Fruit fly (Drosophila melanogaster) whole organism, embryonic: ENCODE measurements around the gene cni.

Experiments
- Asciz ChIP-seq: fragments of 200-800 bp; sonication (Bioruptor generic); optimal IDR thresholded peaks from 2 replicates; lab custom pipeline; 2017; ENCODE audit warnings: missing biosample characterization, mild to moderate bottlenecking, missing genetic modification characterization, missing genetic modification reagents
- CG10654 ChIP-seq: fragments of 200-800 bp; sonication (Bioruptor generic); optimal IDR thresholded peaks from 2 replicates; lab custom pipeline; 2016; ENCODE audit warnings: missing biosample characterization, missing genetic modification characterization
- CG11504 ChIP-seq: fragments of 200-800 bp; sonication (Bioruptor generic); optimal IDR thresholded peaks from 3 replicates; lab custom pipeline; 2019; ENCODE audit warnings: missing biosample characterization, mild to moderate bottlenecking, missing genetic modification characterization, moderate library complexity
- CG1233 ChIP-seq: fragments of 200-800 bp; sonication (Bioruptor generic); optimal IDR thresholded peaks from 4 replicates; lab custom pipeline; 2018; ENCODE audit warnings: missing biosample characterization, mild to moderate bottlenecking, missing genetic modification characterization
- CG12391 ChIP-seq: fragments of 200-800 bp; sonication (Bioruptor generic); optimal IDR thresholded peaks from 3 replicates; lab custom pipeline; 2018; ENCODE audit warnings: missing biosample characterization, mild to moderate bottlenecking, missing genetic modification characterization, moderate library complexity
- CG12659 ChIP-seq: fragments of 200-800 bp; sonication (Bioruptor generic); optimal IDR thresholded peaks from 3 replicates; lab custom pipeline; 2017; ENCODE audit warnings: mild to moderate bottlenecking, missing biosample characterization, missing genetic modification reagents, missing genetic modification characterization
- CG13775 ChIP-seq: fragments of 200-800 bp; sonication (Bioruptor generic); optimal IDR thresholded peaks from 3 replicates; lab custom pipeline; 2017; ENCODE audit warnings: missing biosample characterization, mild to moderate bottlenecking, missing genetic modification characterization
- CG14860 ChIP-seq: fragments of 200-800 bp; sonication (Bioruptor generic); IDR thresholded peaks from 3 replicates; pipeline ENCODE4 v1.3.6; 2022; ENCODE audit warnings: missing biosample characterization, missing genetic modification characterization; ENCODE audit not compliant: partially characterized antibody
- CG15514 ChIP-seq: fragments of 200-800 bp; sonication (Bioruptor generic); optimal IDR thresholded peaks from 3 replicates; lab custom pipeline; 2017; ENCODE audit warnings: missing biosample characterization, missing genetic modification characterization, mild to moderate bottlenecking, moderate library complexity, missing genetic modification reagents
- CG17359 ChIP-seq: fragments of 200-800 bp; sonication (Bioruptor generic); optimal IDR thresholded peaks from 3 replicates; lab custom pipeline; 2018; ENCODE audit warnings: missing biosample characterization, mild to moderate bottlenecking, missing genetic modification characterization, moderate library complexity
- CG18599 ChIP-seq: fragments of 200-800 bp; sonication (Bioruptor generic); optimal IDR thresholded peaks from 3 replicates; lab custom pipeline; 2017; ENCODE audit warnings: missing biosample characterization, missing genetic modification characterization, mild to moderate bottlenecking, moderate library complexity, missing genetic modification reagents
- CG18619 ChIP-seq: fragments of 200-800 bp; sonication (Bioruptor generic); optimal IDR thresholded peaks from 3 replicates; lab custom pipeline; 2017; ENCODE audit warnings: missing biosample characterization, mild to moderate bottlenecking, missing genetic modification characterization
- CG18764 ChIP-seq: fragments of 200-800 bp; sonication (Bioruptor generic); optimal IDR thresholded peaks from 3 replicates; lab custom pipeline; 2016; ENCODE audit warnings: missing biosample characterization, missing genetic modification characterization
- CG2712 ChIP-seq: fragments of 200-800 bp; optimal IDR thresholded peaks from 3 replicates; lab custom pipeline; 2019; ENCODE audit warnings: missing biosample characterization, mild to moderate bottlenecking, missing genetic modification characterization, moderate library complexity
- CG30403 ChIP-seq: fragments of 200-800 bp; sonication (Bioruptor generic); optimal IDR thresholded peaks from 3 replicates; lab custom pipeline; 2016; ENCODE audit warnings: missing biosample characterization, missing genetic modification characterization
- CG3995 ChIP-seq: fragments of 200-800 bp; sonication (Bioruptor generic); optimal IDR thresholded peaks from 3 replicates; lab custom pipeline; 2016; ENCODE audit warnings: missing biosample characterization, missing genetic modification characterization
- CG4820 ChIP-seq: fragments of 200-800 bp; sonication (Bioruptor generic); optimal IDR thresholded peaks from 3 replicates; lab custom pipeline; 2016; ENCODE audit warnings: missing biosample characterization, missing genetic modification characterization
- CG7556 ChIP-seq: fragments of 200-800 bp; sonication (Bioruptor generic); optimal IDR thresholded peaks from 2 replicates; lab custom pipeline; 2017; ENCODE audit warnings: missing biosample characterization, mild to moderate bottlenecking, missing genetic modification characterization
- CG7786 ChIP-seq: fragments of 200-800 bp; sonication (Bioruptor generic); optimal IDR thresholded peaks from 2 replicates; lab custom pipeline; 2016; ENCODE audit warnings: missing biosample characterization, missing genetic modification characterization
- CG7839 ChIP-seq: fragments of 200-800 bp; sonication (Bioruptor generic); optimal IDR thresholded peaks from 3 replicates; lab custom pipeline; 2018; ENCODE audit warnings: missing biosample characterization, mild to moderate bottlenecking, missing genetic modification characterization, moderate library complexity
- CG9437 ChIP-seq: fragments of 200-800 bp; sonication (Bioruptor generic); optimal IDR thresholded peaks from 2 replicates; lab custom pipeline; 2018; ENCODE audit warnings: missing biosample characterization, mild to moderate bottlenecking, missing genetic modification characterization
- CG9727 ChIP-seq: fragments of 200-800 bp; sonication (Bioruptor generic); optimal IDR thresholded peaks from 3 replicates; lab custom pipeline; 2017; ENCODE audit warnings: missing biosample characterization, mild to moderate bottlenecking, missing genetic modification characterization
- Deaf1 ChIP-seq: fragments of 200-800 bp; optimal IDR thresholded peaks from 3 replicates; lab custom pipeline; 2019; ENCODE audit warnings: missing biosample characterization, mild to moderate bottlenecking, missing genetic modification characterization, moderate library complexity
- HHEX ChIP-seq: fragments of 200-800 bp; sonication (Bioruptor generic); optimal IDR thresholded peaks from 3 replicates; lab custom pipeline; 2017; ENCODE audit warnings: missing biosample characterization, mild to moderate bottlenecking, missing genetic modification characterization, missing genetic modification reagents
- Hmr ChIP-seq: fragments of 200-800 bp; sonication (Bioruptor generic); optimal IDR thresholded peaks from 3 replicates; lab custom pipeline; 2017; ENCODE audit warnings: mild to moderate bottlenecking, missing biosample characterization, missing genetic modification reagents, missing genetic modification characterization
- Hmx ChIP-seq: fragments of 200-800 bp; sonication (Bioruptor generic); optimal IDR thresholded peaks from 2 replicates; lab custom pipeline; 2016; ENCODE audit warnings: missing biosample characterization, missing genetic modification characterization
- Hr51 ChIP-seq, 2 experiments: fragments of 200-800 bp; sonication (Bioruptor generic); optimal IDR thresholded peaks; 2 replicates in 1 of 2; 3 replicates in 1 of 2; lab custom pipeline; 2016 to 2018; ENCODE audit warnings: missing biosample characterization in 2 of 2, missing genetic modification characterization in 2 of 2, mild to moderate bottlenecking in 1 of 2, moderate library complexity in 1 of 2
- Myb ChIP-seq: fragments of 200-800 bp; sonication (Bioruptor generic); optimal IDR thresholded peaks from 2 replicates; lab custom pipeline; 2016; ENCODE audit warnings: missing biosample characterization, missing genetic modification characterization
- Oli ChIP-seq: fragments of 200-800 bp; sonication (Bioruptor generic); optimal IDR thresholded peaks from 2 replicates; lab custom pipeline; 2018; ENCODE audit warnings: missing biosample characterization, mild to moderate bottlenecking, missing genetic modification characterization, moderate library complexity
- PHDP ChIP-seq: fragments of 200-800 bp; sonication (Bioruptor generic); optimal IDR thresholded peaks from 3 replicates; lab custom pipeline; 2018; ENCODE audit warnings: missing biosample characterization, mild to moderate bottlenecking, missing genetic modification characterization, moderate library complexity
- bcd ChIP-seq: fragments of 200-800 bp; sonication (Bioruptor generic); optimal IDR thresholded peaks from 2 replicates; lab custom pipeline; 2017; ENCODE audit warnings: missing biosample characterization, mild to moderate bottlenecking, missing genetic modification characterization
- bsh ChIP-seq, 2 experiments: fragments of 200-800 bp; sonication (Bioruptor generic); optimal IDR thresholded peaks; 2 replicates each; lab custom pipeline; 2017 to 2018; ENCODE audit warnings: mild to moderate bottlenecking in 2 of 2, missing biosample characterization in 2 of 2, missing genetic modification characterization in 2 of 2, moderate library complexity in 1 of 2
- cato ChIP-seq: fragments of 200-800 bp; sonication (Bioruptor generic); optimal IDR thresholded peaks from 2 replicates; lab custom pipeline; 2016; ENCODE audit warnings: missing biosample characterization, missing genetic modification characterization, borderline replicate concordance
- dpn ChIP-seq, 2 experiments: fragments of 200-800 bp; sonication (Bioruptor generic); optimal IDR thresholded peaks; 3 replicates each; lab custom pipeline; 2016; ENCODE audit warnings: missing biosample characterization in 2 of 2, missing genetic modification characterization in 2 of 2
- eyg ChIP-seq: fragments of 200-800 bp; sonication (Bioruptor generic); optimal IDR thresholded peaks from 3 replicates; lab custom pipeline; 2016; ENCODE audit warnings: missing biosample characterization, missing genetic modification characterization
- gcm ChIP-seq: fragments of 200-800 bp; sonication (Bioruptor generic); optimal IDR thresholded peaks from 2 replicates; lab custom pipeline; 2019; ENCODE audit warnings: missing biosample characterization, mild to moderate bottlenecking, missing genetic modification characterization, moderate library complexity
- gem ChIP-seq: fragments of 200-800 bp; sonication (Bioruptor generic); optimal IDR thresholded peaks from 2 replicates; lab custom pipeline; 2019; ENCODE audit warnings: missing biosample characterization, mild to moderate bottlenecking, missing genetic modification characterization, moderate library complexity
- grau ChIP-seq: fragments of 200-800 bp; optimal IDR thresholded peaks from 3 replicates; lab custom pipeline; 2019; ENCODE audit warnings: missing biosample characterization, mild to moderate bottlenecking, missing genetic modification characterization, moderate library complexity
- grn ChIP-seq: fragments of 200-800 bp; sonication (Bioruptor generic); optimal IDR thresholded peaks from 3 replicates; lab custom pipeline; 2017; ENCODE audit warnings: missing biosample characterization, missing genetic modification characterization
- ind ChIP-seq: fragments of 200-800 bp; sonication (Bioruptor generic); optimal IDR thresholded peaks from 3 replicates; lab custom pipeline; 2016; ENCODE audit warnings: missing biosample characterization, missing genetic modification characterization
- kah ChIP-seq: fragments of 200-800 bp; sonication (Bioruptor generic); optimal IDR thresholded peaks from 2 replicates; lab custom pipeline; 2018; ENCODE audit warnings: missing biosample characterization, mild to moderate bottlenecking, missing genetic modification characterization
- lola ChIP-seq, 3 experiments: fragments of >200 bp in 2 of 3; fragments of 200-800 bp in 1 of 3; sonication (Bioruptor generic) in 1 of 3; optimal IDR thresholded peaks; 2 replicates each; lab custom pipeline; 2017 to 2019; ENCODE audit warnings: missing biosample characterization in 3 of 3, missing genetic modification characterization in 3 of 3, mild to moderate bottlenecking in 1 of 3, moderate library complexity in 1 of 3
- mam ChIP-seq: fragments of 200-800 bp; sonication (Bioruptor generic); optimal IDR thresholded peaks from 3 replicates; lab custom pipeline; 2016; ENCODE audit warnings: missing biosample characterization, missing genetic modification characterization
- mld ChIP-seq: fragments of 200-800 bp; sonication (Bioruptor generic); IDR thresholded peaks from 3 replicates; pipeline ENCODE4 v1.3.6; 2022; ENCODE audit warnings: missing biosample characterization, missing genetic modification characterization; ENCODE audit not compliant: partially characterized antibody
- unpg ChIP-seq: fragments of 200-800 bp; sonication (Bioruptor generic); optimal IDR thresholded peaks from 3 replicates; lab custom pipeline; 2018; ENCODE audit warnings: missing biosample characterization, mild to moderate bottlenecking, missing genetic modification characterization, moderate library complexity
- z ChIP-seq: fragments of 200-800 bp; sonication (Bioruptor generic); IDR thresholded peaks from 3 replicates; pipeline ENCODE4 v1.3.6; 2022; ENCODE audit warnings: missing biosample characterization, missing genetic modification characterization

The cni gene

dm6 chr2L:16270667-16271485 lies 39.6 kb downstream of the cni start (continued):
- no peak for TF ChIP-seq mam
- TF ChIP-seq Deaf1, result peak; percentile 6
- peak; percentile 32 for TF ChIP-seq PHDP (tag; lab: Kevin White, UChicago)
- TF ChIP-seq gem, result peak; percentile 66
- TF ChIP-seq CG18764 (GFP tag; lab: Kevin White, UChicago), result no peak
- peak; percentile 22 for TF ChIP-seq HHEX (GFP tag; lab: Kevin White, UChicago)
- TF ChIP-seq CG17359, result peak; percentile 13
- TF ChIP-seq CG12659 (GFP tag; lab: Kevin White, UChicago), result peak; percentile 0
- peak; percentile 25 for TF ChIP-seq Hmr (GFP tag; lab: Kevin White, UChicago)
- TF ChIP-seq bsh (GFP tag; optimal IDR thresholded peaks at IDR 0.05; lab: Kevin White, UChicago), result peak in 1 of 2 experiments; percentile 13
- TF ChIP-seq CG9437 (GFP tag; lab: Kevin White, UChicago), result peak; percentile 17
- peak; percentile 73 for TF ChIP-seq grn (GFP tag; lab: Kevin White, UChicago)
- peak; percentile 43 for TF ChIP-seq ind (GFP tag; lab: Kevin White, UChicago)
- TF ChIP-seq CG9727, result peak; percentile 52
- TF ChIP-seq eyg (GFP tag; lab: Kevin White, UChicago), result no peak
- peak; percentile 22 for TF ChIP-seq grau (tag; lab: Kevin White, UChicago)
- TF ChIP-seq Hr51 (GFP tag; optimal IDR thresholded peaks at IDR 0.05; lab: Kevin White, UChicago), result peak in 1 of 2 experiments; percentile 3
- TF ChIP-seq CG10654 (GFP tag; lab: Kevin White, UChicago), result no peak
- TF ChIP-seq CG1233 (GFP tag; lab: Kevin White, UChicago), result peak; percentile 11
- TF ChIP-seq bcd (GFP tag; lab: Kevin White, UChicago), result peak; percentile 46
- peak; percentile 7 for TF ChIP-seq CG18619
- peak; percentile 15 for TF ChIP-seq unpg (GFP tag; lab: Kevin White, UChicago)
- TF ChIP-seq CG7556 (GFP tag; lab: Kevin White, UChicago), result peak; percentile 22
- TF ChIP-seq CG11504, result peak; percentile 43
- peak; percentile 5 for TF ChIP-seq CG15514 (GFP tag; lab: Kevin White, UChicago)
- no peak for TF ChIP-seq CG14860 (GFP tag; lab: Robert Waterston, UW)
- no peak for TF ChIP-seq Hmx (GFP tag; lab: Kevin White, UChicago)
- peak; percentile 46 for TF ChIP-seq CG18599 (GFP tag; lab: Kevin White, UChicago)
- peak; percentile 0 for TF ChIP-seq CG3995
- TF ChIP-seq CG30403 (GFP tag; lab: Kevin White, UChicago), result peak; percentile 37
- no peak for TF ChIP-seq z (GFP tag; lab: Robert Waterston, UW)
- peak; percentile 6 for TF ChIP-seq Asciz (GFP tag; lab: Kevin White, UChicago)
- TF ChIP-seq Oli (tag; lab: Kevin White, UChicago), result peak; percentile 38
- TF ChIP-seq lola (GFP tag; optimal IDR thresholded peaks at IDR 0.05; lab: Kevin White, UChicago), result no peak
- peak; percentile 0 for TF ChIP-seq CG2712 (tag; lab: Kevin White, UChicago)
- no peak for TF ChIP-seq cato (GFP tag; lab: Kevin White, UChicago)
- TF ChIP-seq dpn (GFP tag; optimal IDR thresholded peaks at IDR 0.05; lab: Kevin White, UChicago), result peak in 1 of 2 experiments; percentile 13
- peak; percentile 24 for TF ChIP-seq CG7786
- TF ChIP-seq CG12391 (tag; lab: Kevin White, UChicago), result peak; percentile 35
- TF ChIP-seq kah (GFP tag; lab: Kevin White, UChicago), result no peak
- TF ChIP-seq gcm, result no peak
- TF ChIP-seq CG7839 (tag; lab: Kevin White, UChicago), result peak; percentile 33
- TF ChIP-seq Myb (GFP tag; lab: Kevin White, UChicago), result peak; percentile 4
- peak; percentile 63 for TF ChIP-seq CG13775 (GFP tag; lab: Kevin White, UChicago)
- no peak for TF ChIP-seq CG4820 (GFP tag; lab: Kevin White, UChicago)
- no peak for TF ChIP-seq mld (GFP tag; lab: Robert Waterston, UW)
- TF ChIP-seq, all 482 proteins: peak for 62
